In the genomic region with DNA sequence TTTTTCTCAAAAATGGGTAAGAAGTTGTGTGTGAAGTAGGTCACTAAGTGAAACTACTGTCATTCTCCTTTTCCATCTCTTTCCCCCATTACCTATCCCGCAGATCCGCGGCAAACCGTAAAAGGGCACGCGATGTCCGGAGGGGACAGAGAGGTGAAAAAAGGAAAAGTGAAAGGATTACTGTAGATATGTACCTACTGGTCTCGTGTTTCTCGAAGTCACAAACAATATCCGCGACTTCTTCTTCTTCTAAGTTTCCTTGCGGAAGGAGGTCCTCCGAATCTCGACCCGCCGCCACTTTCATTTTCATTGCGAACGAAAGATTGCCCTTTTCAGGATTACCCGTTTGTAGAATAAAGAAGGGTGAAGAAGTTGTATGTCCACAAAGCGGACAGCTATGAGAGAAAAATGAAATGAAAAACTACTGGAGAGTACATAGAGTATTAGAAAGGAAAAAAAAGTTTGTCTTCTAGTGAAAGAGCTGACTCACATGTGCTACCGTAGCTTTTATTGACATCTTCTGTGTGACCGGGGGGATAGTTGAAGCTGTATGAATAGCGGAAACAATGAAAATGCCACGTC, we compare ENCODE assay signal across 2 worm cellular contexts.
A peak's percentile ranks its signal among the peaks of the same experiment; 100 is the strongest.
TF ChIP-seq lines count a peak whose summit lies in the region.

No protein-coding gene starts in this region.

TF ChIP-seq in whole organism, L2 larva, 48 proteins besides CTCF, POLR2A, EP300 and RAD21 (continued from another document):
- no peak for TF ChIP-seq lsy-2 (tag; optimal IDR thresholded peaks at IDR 0.05; lab: Kevin White, UChicago)
- TF ChIP-seq sem-4 (tag; optimal IDR thresholded peaks at IDR 0.05; lab: Kevin White, UChicago) = peak; percentile 21
- peak; percentile 42 for TF ChIP-seq elt-1 (tag; optimal IDR thresholded peaks at IDR 0.05; lab: Kevin White, UChicago)
- TF ChIP-seq mdl-1 (tag; optimal IDR thresholded peaks at IDR 0.05; lab: Kevin White, UChicago) = no peak
- TF ChIP-seq blmp-1 (tag; optimal IDR thresholded peaks at IDR 0.05; lab: Kevin White, UChicago; ENCODE audit: insufficient read depth) = peak; percentile 83
- TF ChIP-seq ztf-1 (GFP tag; conservative IDR thresholded peaks at IDR 0.05; lab: Robert Waterston, UW) = no peak

TF ChIP-seq in whole organism, L4 larva, 104 proteins besides CTCF, POLR2A, EP300 and RAD21 (continued from another document):
- TF ChIP-seq mdl-1 (tag; optimal IDR thresholded peaks at IDR 0.05; lab: Kevin White, UChicago) (peak in 1 of 2 experiments; percentile 19), hlh-30 (tag; optimal IDR thresholded peaks at IDR 0.05; lab: Kevin White, UChicago; ENCODE audit: insufficient read depth) (peak; percentile 43), nhr-28 (tag; optimal IDR thresholded peaks at IDR 0.05; lab: Kevin White, UChicago) (peak; percentile 53), duxl-1 (tag; optimal IDR thresholded peaks at IDR 0.05; lab: Kevin White, UChicago; ENCODE audit: poor library complexity) (no peak), aly-2 (tag; optimal IDR thresholded peaks at IDR 0.05; lab: Kevin White, UChicago) (no peak)
TF ChIP-seq in whole organism, L4 larva: peak in this region for 7.
